Worm (Caenorhabditis elegans): Measurements from ENCODE around the gene tgt-1.

DNA sequence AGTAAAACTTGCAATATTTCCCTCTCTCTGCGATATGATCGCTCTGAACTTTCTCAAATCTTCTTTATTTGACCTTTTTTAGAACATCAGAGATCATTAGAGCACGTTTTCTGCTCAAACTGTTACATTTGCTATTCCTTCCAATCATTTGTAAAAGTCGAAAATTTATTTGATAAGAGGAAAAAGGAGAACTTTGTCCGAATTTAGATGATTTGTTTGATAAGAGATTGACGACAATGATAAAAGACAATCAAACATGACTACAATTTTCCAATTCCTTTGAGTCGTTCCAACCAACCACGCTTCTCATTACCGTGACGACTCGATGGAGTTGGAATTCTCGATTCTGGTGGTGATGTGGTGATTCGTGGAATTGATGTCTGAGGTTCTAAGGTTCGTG lies 41.7 kb downstream of the tgt-1 start:
- TF ChIP-seq W03F9.2 (tag; optimal IDR thresholded peaks at IDR 0.05): no peak
- no peak for TF ChIP-seq dao-5 (tag; optimal IDR thresholded peaks at IDR 0.05)
